Worm (Caenorhabditis elegans) whole organism, late embryonic: Measurements from ENCODE around the gene irld-32.

Source experiments
- K09A11.1 ChIP-seq: sonication (generic microtip); optimal IDR thresholded peaks from 2 replicates; lab custom pipeline; 2017; ENCODE audit warnings: antibody characterized with exemption, mild to moderate bottlenecking, missing genetic modification characterization, missing compliant biosample characterization; ENCODE audit not compliant: insufficient read depth
- T23F11.4 ChIP-seq: fragments of 200-800 bp; sonication (Bioruptor generic); optimal IDR thresholded peaks from 2 replicates; lab custom pipeline; 2018; ENCODE audit warnings: mild to moderate bottlenecking, missing genetic modification characterization, missing compliant biosample characterization
- Y22D7AL.16 ChIP-seq: sonication (generic microtip); optimal IDR thresholded peaks from 2 replicates; lab custom pipeline; 2016; ENCODE audit warnings: missing genetic modification characterization, missing compliant biosample characterization
- ahr-1 ChIP-seq: sonication (generic microtip); optimal IDR thresholded peaks from 2 replicates; lab custom pipeline; 2016; ENCODE audit warnings: missing genetic modification characterization, missing compliant biosample characterization
- ceh-14 ChIP-seq: sonication (generic microtip); optimal IDR thresholded peaks from 2 replicates; lab custom pipeline; 2016; ENCODE audit warnings: missing genotype, missing genetic modification characterization, missing compliant biosample characterization
- ceh-24 ChIP-seq: sonication (generic microtip); optimal IDR thresholded peaks from 2 replicates; lab custom pipeline; 2016; ENCODE audit warnings: mild to moderate bottlenecking, missing genetic modification characterization, missing compliant biosample characterization
- ceh-30 ChIP-seq: fragments of 150-350 bp; optimal IDR thresholded peaks from 2 replicates; lab custom pipeline; 2014; ENCODE audit warnings: missing biosample characterization, missing genetic modification characterization
- ceh-31 ChIP-seq: sonication (generic microtip); optimal IDR thresholded peaks from 2 replicates; lab custom pipeline; 2016; ENCODE audit warnings: missing genetic modification characterization, missing compliant biosample characterization
- ceh-45 ChIP-seq: fragments of 200-800 bp; sonication (Bioruptor generic); IDR thresholded peaks from 2 replicates; pipeline ENCODE4 v1.3.6; 2022; ENCODE audit warnings: missing genetic modification reagents, missing genetic modification characterization, missing compliant biosample characterization
- ceh-48 ChIP-seq: sonication (generic microtip); optimal IDR thresholded peaks from 2 replicates; lab custom pipeline; 2016; ENCODE audit warnings: missing genetic modification characterization, inconsistent platforms, missing compliant biosample characterization
- ceh-6 ChIP-seq: fragments of 200-800 bp; sonication (Bioruptor generic); optimal IDR thresholded peaks from 2 replicates; lab custom pipeline; 2018; ENCODE audit warnings: mild to moderate bottlenecking, missing genetic modification characterization, missing compliant biosample characterization
- che-1 ChIP-seq: sonication (generic microtip); optimal IDR thresholded peaks from 2 replicates; lab custom pipeline; 2016; ENCODE audit warnings: mild to moderate bottlenecking, missing genetic modification characterization, missing compliant biosample characterization
- dmd-4 ChIP-seq: sonication (generic microtip); optimal IDR thresholded peaks from 2 replicates; lab custom pipeline; 2016; ENCODE audit warnings: borderline replicate concordance, missing genetic modification characterization, missing compliant biosample characterization
- dve-1 ChIP-seq: sonication (generic microtip); optimal IDR thresholded peaks from 2 replicates; lab custom pipeline; 2017; ENCODE audit warnings: antibody characterized with exemption, mild to moderate bottlenecking, missing genetic modification characterization, missing compliant biosample characterization
- ets-4 ChIP-seq: sonication (generic microtip); optimal IDR thresholded peaks from 2 replicates; lab custom pipeline; 2016; ENCODE audit warnings: missing genetic modification characterization, missing compliant biosample characterization
- fax-1 ChIP-seq: sonication (generic microtip); optimal IDR thresholded peaks from 2 replicates; lab custom pipeline; 2016; ENCODE audit warnings: missing genotype, missing genetic modification characterization, missing compliant biosample characterization
- hlh-15 ChIP-seq: sonication (generic microtip); optimal IDR thresholded peaks from 2 replicates; lab custom pipeline; 2016; ENCODE audit warnings: missing genetic modification characterization, missing compliant biosample characterization
- hlh-30 ChIP-seq: sonication (generic microtip); optimal IDR thresholded peaks from 2 replicates; lab custom pipeline; 2017; ENCODE audit warnings: antibody characterized with exemption, missing genetic modification characterization, missing compliant biosample characterization; ENCODE audit not compliant: insufficient read depth
- hlh-6 ChIP-seq: sonication (generic microtip); optimal IDR thresholded peaks from 2 replicates; lab custom pipeline; 2016; ENCODE audit warnings: missing genotype, missing genetic modification characterization, missing compliant biosample characterization
- hlh-8 ChIP-seq: sonication (generic microtip); optimal IDR thresholded peaks from 2 replicates; lab custom pipeline; 2016; ENCODE audit warnings: missing genotype, missing genetic modification characterization, missing compliant biosample characterization
- lim-6 ChIP-seq: sonication (generic microtip); optimal IDR thresholded peaks from 2 replicates; lab custom pipeline; 2016; ENCODE audit warnings: missing genetic modification characterization, missing compliant biosample characterization
- lin-11 ChIP-seq: fragments of 200-800 bp; sonication (Bioruptor generic); optimal IDR thresholded peaks from 2 replicates; lab custom pipeline; 2018; ENCODE audit warnings: mild to moderate bottlenecking, missing genetic modification characterization, missing compliant biosample characterization
- nhr-232 ChIP-seq: sonication (generic microtip); optimal IDR thresholded peaks from 2 replicates; lab custom pipeline; 2016; ENCODE audit warnings: missing genetic modification characterization, missing compliant biosample characterization
- npax-4 ChIP-seq: sonication (generic microtip); optimal IDR thresholded peaks from 2 replicates; lab custom pipeline; 2016; ENCODE audit warnings: missing genetic modification characterization, missing compliant biosample characterization
- odd-2 ChIP-seq: sonication (generic microtip); optimal IDR thresholded peaks from 2 replicates; lab custom pipeline; 2017; ENCODE audit warnings: antibody characterized with exemption, mild to moderate bottlenecking, missing genetic modification characterization, missing compliant biosample characterization
- pag-3 ChIP-seq: sonication (generic microtip); optimal IDR thresholded peaks from 2 replicates; lab custom pipeline; 2016; ENCODE audit warnings: missing compliant biosample characterization, missing genetic modification characterization, borderline replicate concordance
- pat-9 ChIP-seq: fragments of 200-800 bp; sonication (Bioruptor generic); optimal IDR thresholded peaks from 2 replicates; lab custom pipeline; 2018; ENCODE audit warnings: mild to moderate bottlenecking, missing genetic modification characterization, moderate library complexity, missing compliant biosample characterization
- pax-1 ChIP-seq: fragments of 150-350 bp; optimal IDR thresholded peaks from 2 replicates; lab custom pipeline; 2014; ENCODE audit warnings: missing biosample characterization, missing genetic modification characterization
- pha-2 ChIP-seq: sonication (generic microtip); optimal IDR thresholded peaks from 2 replicates; lab custom pipeline; 2017; ENCODE audit warnings: mild to moderate bottlenecking, missing genetic modification characterization, missing compliant biosample characterization
- pqm-1 ChIP-seq: sonication (generic microtip); optimal IDR thresholded peaks from 2 replicates; lab custom pipeline; 2016; ENCODE audit warnings: missing genetic modification characterization, missing compliant biosample characterization
- pros-1 ChIP-seq: fragments of 150-350 bp; optimal IDR thresholded peaks from 2 replicates; lab custom pipeline; 2014; ENCODE audit warnings: missing biosample characterization, missing genetic modification reagents, missing genetic modification characterization
- ref-2 ChIP-seq: sonication (generic microtip); optimal IDR thresholded peaks from 2 replicates; lab custom pipeline; 2016; ENCODE audit warnings: missing genetic modification characterization, missing compliant biosample characterization
- tbx-7 ChIP-seq: sonication (generic microtip); optimal IDR thresholded peaks from 2 replicates; lab custom pipeline; 2016; ENCODE audit warnings: missing genotype, missing genetic modification characterization, missing compliant biosample characterization
- ttx-3 ChIP-seq: sonication (generic microtip); optimal IDR thresholded peaks from 2 replicates; lab custom pipeline; 2016; ENCODE audit warnings: missing genetic modification reagents, missing genetic modification characterization, missing compliant biosample characterization
- unc-42 ChIP-seq: sonication (generic microtip); optimal IDR thresholded peaks from 2 replicates; lab custom pipeline; 2016; ENCODE audit warnings: missing genotype, missing genetic modification characterization, missing compliant biosample characterization
- unc-55 ChIP-seq: sonication (generic microtip); optimal IDR thresholded peaks from 2 replicates; lab custom pipeline; 2017; ENCODE audit warnings: missing biosample characterization, missing genetic modification reagents, missing genetic modification characterization
- zip-5 ChIP-seq: sonication (generic microtip); optimal IDR thresholded peaks from 2 replicates; lab custom pipeline; 2016; ENCODE audit warnings: missing genetic modification characterization, missing compliant biosample characterization

Gene irld-32

DNA sequence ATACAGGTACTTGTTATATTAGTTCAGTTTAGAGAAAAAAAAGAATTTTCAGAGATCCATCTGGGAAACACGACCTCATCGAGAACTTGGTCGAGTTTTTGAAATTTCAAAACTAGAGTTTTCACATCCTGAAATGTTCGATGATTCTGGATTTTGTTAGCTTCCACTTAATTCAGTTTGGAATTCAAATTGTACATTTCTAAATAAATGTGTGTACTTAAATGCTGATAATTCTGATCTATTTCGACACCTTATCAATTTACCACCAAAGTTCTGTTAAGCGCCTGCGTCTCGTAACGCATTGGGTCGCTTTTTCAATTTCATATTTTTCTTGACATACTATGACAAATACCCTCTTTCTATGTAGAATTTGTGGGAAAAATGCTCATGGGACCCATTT lies 37.1 kb upstream of the irld-32 start, which contains the start of gene nhr-226:
nhr-226 (plus strand) TSS at position 301 of the 400 bp plus-strand sequence.
- TF ChIP-seq odd-2 (tag; lab: Kevin White, UChicago) (no peak), dve-1 (tag; lab: Kevin White, UChicago) (no peak), unc-42 (no peak), hlh-15 (tag; lab: Kevin White, UChicago) (no peak), hlh-8 (tag; lab: Kevin White, UChicago) (no peak), pqm-1 (tag; lab: Kevin White, UChicago) (no peak), zip-5 (no peak), ceh-48 (tag; lab: Kevin White, UChicago) (no peak), pag-3 (tag; lab: Kevin White, UChicago) (no peak), ceh-30 (tag; lab: Kevin White, UChicago) (no peak), ahr-1 (tag; lab: Kevin White, UChicago) (no peak)
- TF ChIP-seq, all 69 proteins: peak for 0

DNA sequence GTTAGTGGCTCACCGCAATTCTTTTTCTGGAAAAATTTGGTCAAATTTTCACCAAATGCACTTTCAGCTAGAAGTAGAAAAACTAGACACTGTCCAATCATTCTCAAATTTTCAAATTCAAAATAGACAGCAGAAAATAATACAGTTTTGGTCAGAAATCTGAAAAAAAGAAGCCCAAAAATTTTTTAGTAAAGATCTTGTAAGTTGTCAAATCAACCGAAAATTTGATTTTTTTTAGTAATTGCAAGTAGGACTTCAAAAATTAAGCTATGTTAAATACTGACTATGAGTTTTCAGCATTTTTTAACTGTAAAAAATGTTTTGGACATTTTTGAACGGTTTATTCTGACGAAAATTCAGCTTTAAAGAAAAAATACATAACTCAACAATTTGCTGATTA lies 30.8 kb upstream of the irld-32 start, which contains the start of gene Y19D10B.8:
Y19D10B.8 (minus strand) TSS at position 101 of the 400 bp plus-strand sequence.
- TF ChIP-seq pag-3 (tag; lab: Kevin White, UChicago) (no peak), ttx-3 (tag; lab: Kevin White, UChicago) (no peak), unc-55 (no peak), pax-1 (tag; lab: Kevin White, UChicago) (no peak), hlh-30 (tag; lab: Kevin White, UChicago) (no peak), ceh-14 (tag; lab: Kevin White, UChicago) (no peak), ceh-45 (GFP tag; lab: Robert Waterston, UW) (no peak), tbx-7 (tag; lab: Kevin White, UChicago) (no peak)

DNA sequence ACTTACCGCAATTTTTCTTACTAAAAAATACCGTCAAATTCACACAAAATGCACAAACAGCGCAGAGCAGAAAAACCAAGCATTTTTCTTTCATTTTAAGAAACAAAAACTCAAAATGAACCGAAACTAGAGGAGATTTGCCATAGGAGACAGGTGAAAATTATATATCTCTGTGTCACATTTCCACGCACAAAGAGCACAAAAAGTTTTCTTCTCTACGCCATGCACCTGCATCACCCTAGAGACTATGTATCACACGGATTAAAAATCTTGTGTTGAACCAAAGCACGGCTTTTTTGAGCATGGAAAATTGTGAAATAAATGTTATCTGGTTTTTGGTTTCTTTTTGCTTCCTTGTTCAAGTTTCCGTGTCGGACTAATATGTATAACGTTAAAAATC lies 27.9 kb upstream of the irld-32 start, which contains the start of gene irld-15:
irld-15 (minus strand) TSS at position 101 of the 400 bp plus-strand sequence.
- no peak for TF ChIP-seq fax-1
- no peak for TF ChIP-seq ets-4 (tag; lab: Kevin White, UChicago)
- TF ChIP-seq ceh-6 (GFP tag; lab: Kevin White, UChicago): no peak
- TF ChIP-seq ttx-3 (tag; lab: Kevin White, UChicago): no peak
- TF ChIP-seq ceh-30 (tag; lab: Kevin White, UChicago): no peak
- no peak for TF ChIP-seq ceh-14 (tag; lab: Kevin White, UChicago)
- TF ChIP-seq npax-4 (tag; lab: Kevin White, UChicago): no peak
- TF ChIP-seq K09A11.1 (tag; lab: Kevin White, UChicago): no peak
- TF ChIP-seq pqm-1 (tag; lab: Kevin White, UChicago): no peak
- TF ChIP-seq lim-6 (tag; lab: Kevin White, UChicago): no peak
- no peak for TF ChIP-seq pat-9 (tag; lab: Kevin White, UChicago)

DNA sequence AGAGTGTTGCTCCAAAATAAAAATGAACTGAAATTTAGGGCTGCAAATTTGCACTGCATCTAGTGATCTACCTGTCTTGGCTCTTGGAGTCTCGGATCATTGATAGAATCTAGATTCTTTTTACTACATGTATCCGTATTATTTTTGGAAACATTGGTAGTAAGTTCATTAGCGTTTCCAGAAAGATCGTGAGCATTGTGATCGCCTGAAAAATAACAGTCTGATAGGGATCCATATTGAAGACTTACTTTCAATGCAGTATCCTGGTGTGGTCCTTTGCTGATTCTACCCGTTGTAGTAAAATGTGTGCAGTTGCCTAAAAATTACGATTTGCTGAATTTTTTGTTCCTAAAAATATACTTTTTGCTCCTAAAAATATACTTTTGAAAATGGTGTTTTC lies 25.3 kb upstream of the irld-32 start:
- TF ChIP-seq hlh-15 (tag; lab: Kevin White, UChicago): no peak
- TF ChIP-seq ceh-14 (tag; lab: Kevin White, UChicago): no peak
- TF ChIP-seq T23F11.4 (GFP tag; lab: Kevin White, UChicago): no peak
- TF ChIP-seq ref-2 (tag; lab: Kevin White, UChicago): no peak
- TF ChIP-seq pag-3 (tag; lab: Kevin White, UChicago): no peak
- TF ChIP-seq ceh-24 (tag; lab: Kevin White, UChicago): no peak
- TF ChIP-seq ahr-1 (tag; lab: Kevin White, UChicago): no peak
- TF ChIP-seq nhr-232: no peak
- TF ChIP-seq Y22D7AL.16 (tag; lab: Kevin White, UChicago): no peak

DNA sequence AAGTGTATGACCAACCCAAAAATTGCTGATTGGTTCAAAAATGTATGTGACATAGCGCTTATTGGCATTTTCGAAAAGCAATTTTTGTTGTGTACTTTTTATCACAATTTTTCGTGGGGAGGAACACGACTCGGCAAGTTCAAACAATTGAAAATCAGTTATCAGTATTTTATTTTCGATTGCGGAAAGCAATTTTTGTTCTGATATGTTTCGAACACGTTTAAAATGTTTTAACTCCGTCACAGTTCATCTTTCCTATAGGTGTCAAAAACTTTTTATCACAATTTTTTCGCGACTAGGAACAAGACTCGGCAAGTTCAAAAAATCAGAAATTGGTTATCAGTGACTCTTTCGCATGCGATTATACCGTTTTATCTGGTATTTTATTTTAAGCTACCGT lies 23.5 kb upstream of the irld-32 start:
- no peak for TF ChIP-seq hlh-8 (tag; lab: Kevin White, UChicago)
- no peak for TF ChIP-seq dmd-4 (tag; lab: Kevin White, UChicago)
- no peak for TF ChIP-seq pqm-1 (tag; lab: Kevin White, UChicago)
- TF ChIP-seq pros-1: no peak
- TF ChIP-seq lin-11: no peak
- no peak for TF ChIP-seq T23F11.4 (GFP tag; lab: Kevin White, UChicago)
- no peak for TF ChIP-seq ceh-31 (tag; lab: Kevin White, UChicago)
- no peak for TF ChIP-seq che-1 (tag; lab: Kevin White, UChicago)
- TF ChIP-seq hlh-6: no peak
- no peak for TF ChIP-seq pha-2 (tag; lab: Kevin White, UChicago)
- no peak for TF ChIP-seq pax-1 (tag; lab: Kevin White, UChicago)
